Fruit fly (Drosophila melanogaster): ENCODE measurements around the gene ND-ACP.

dm6 chr3L:1300076-1300635 lies 29.6 kb upstream of the ND-ACP start:
- peak; percentile 44 for TF ChIP-seq CG7045 (GFP tag; optimal IDR thresholded peaks at IDR 0.05)
- TF ChIP-seq CG33017 (tag; optimal IDR thresholded peaks at IDR 0.05) = peak; percentile 52
- TF ChIP-seq kay (GFP tag; ENCODE audit: borderline replicate concordance) = no peak
- no peak for TF ChIP-seq cnc (optimal IDR thresholded peaks at IDR 0.05)
- TF ChIP-seq CG12768 (GFP tag; optimal IDR thresholded peaks at IDR 0.05) = peak; percentile 3
- TF ChIP-seq tj (GFP tag; optimal IDR thresholded peaks at IDR 0.05) = peak; percentile 98
